Worm (Caenorhabditis elegans) whole organism, midembryonic: ENCODE measurements around the gene snr-6.
A peak's percentile ranks its signal among the peaks of the same experiment; 100 is the strongest.

Experiments used
- T22C8.4 ChIP-seq: fragments of 200-800 bp; sonication (Bioruptor generic); IDR thresholded peaks from 2 replicates; pipeline ENCODE4 v1.3.6; 2022; ENCODE audit warnings: missing genetic modification characterization, missing compliant biosample characterization
- cog-1 ChIP-seq: sonication (generic microtip); optimal IDR thresholded peaks from 2 replicates; lab custom pipeline; 2016; ENCODE audit warnings: missing genetic modification characterization, missing compliant biosample characterization
- flt-1 ChIP-seq: fragments of 200-800 bp; sonication (Bioruptor generic); IDR thresholded peaks from 2 replicates; pipeline ENCODE4 v1.3.6; 2022; ENCODE audit warnings: missing genetic modification characterization, missing compliant biosample characterization
- klf-2 ChIP-seq: fragments of 200-800 bp; sonication (Bioruptor generic); conservative IDR thresholded peaks from 2 replicates; pipeline ENCODE4 v1.3.6; 2022; ENCODE audit warnings: missing genetic modification reagents, missing genetic modification characterization, missing compliant biosample characterization
- med-1 ChIP-seq: sonication (generic microtip); optimal IDR thresholded peaks from 2 replicates; lab custom pipeline; 2017; ENCODE audit warnings: missing genetic modification characterization, mild to moderate bottlenecking, missing compliant biosample characterization, antibody characterized with exemption, missing genetic modification reagents; ENCODE audit not compliant: insufficient read depth
- ref-1 ChIP-seq: fragments of 200-800 bp; sonication (Bioruptor generic); conservative IDR thresholded peaks from 2 replicates; pipeline ENCODE4 v1.3.6; 2022; ENCODE audit warnings: missing genetic modification reagents, missing genetic modification characterization, missing compliant biosample characterization
- tab-1 ChIP-seq: fragments of 200-800 bp; sonication (Bioruptor generic); IDR thresholded peaks from 2 replicates; pipeline ENCODE4 v1.3.6; 2022; ENCODE audit warnings: missing genetic modification characterization, missing compliant biosample characterization
- ztf-23 ChIP-seq: fragments of 200-800 bp; sonication (Bioruptor generic); IDR thresholded peaks from 2 replicates; pipeline ENCODE4 v1.3.6; 2022; ENCODE audit warnings: missing genetic modification reagents, missing genetic modification characterization, missing compliant biosample characterization
- ztf-29 ChIP-seq: fragments of 200-800 bp; sonication (Bioruptor generic); IDR thresholded peaks from 2 replicates; pipeline ENCODE4 v1.3.6; 2022; ENCODE audit warnings: missing genetic modification reagents, missing genetic modification characterization, missing compliant biosample characterization

The snr-6 gene

DNA sequence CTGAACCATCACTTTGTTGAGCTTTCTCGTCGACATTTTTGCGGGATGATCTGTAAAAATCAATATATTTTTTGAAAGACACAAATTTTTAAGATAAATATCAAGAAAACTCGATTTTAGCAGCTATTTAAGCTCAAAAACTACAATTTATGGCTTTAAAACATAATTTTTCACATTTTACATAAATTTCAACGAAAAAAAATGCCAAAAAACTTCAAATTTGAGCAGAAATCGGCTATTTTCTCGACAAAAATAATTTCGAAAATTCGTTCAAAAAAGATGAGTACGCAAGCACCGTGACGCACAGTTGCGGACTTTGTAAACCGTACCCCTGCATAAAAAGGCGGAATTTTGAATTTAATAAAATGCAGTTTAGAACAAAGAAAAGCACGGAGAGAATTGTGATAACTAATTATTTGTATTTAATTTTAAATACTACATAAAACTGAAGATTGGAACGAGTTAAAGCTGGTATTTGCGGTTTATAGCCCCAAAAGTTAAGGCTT, at the start of gene snr-6:
Gene snr-6 (minus strand): TSS at position 51 of the 506 bp plus-strand sequence.
- peak; percentile 38 for TF ChIP-seq cog-1 (tag; lab: Kevin White, UChicago)
- no peak for TF ChIP-seq tab-1 (GFP tag; lab: Robert Waterston, UW)

DNA sequence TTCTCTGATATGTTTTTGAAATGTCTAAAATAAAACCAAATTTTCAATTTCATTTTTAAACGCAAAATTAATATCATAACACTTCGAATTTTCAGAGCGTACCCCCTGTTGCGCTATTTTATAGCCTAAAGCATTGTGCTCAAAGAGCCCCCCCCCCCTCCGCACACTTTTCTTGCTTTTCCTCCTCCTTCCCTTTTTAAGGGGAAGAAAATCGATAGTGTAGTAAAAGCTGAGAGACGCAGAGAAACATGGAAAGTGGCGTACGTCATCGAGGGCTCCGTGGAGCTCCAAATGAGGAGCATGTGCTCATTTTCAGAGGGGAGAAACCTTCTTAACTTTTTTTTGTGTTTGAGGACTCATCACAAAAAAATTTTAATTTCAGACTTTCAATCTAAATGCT, 43.1 kb upstream of the snr-6 start, which contains the start of gene cccp-1:
Gene cccp-1 (plus strand): TSS at position 377 of the 400 bp plus-strand sequence.
- TF ChIP-seq ref-1 (GFP tag; lab: Robert Waterston, UW) (no peak), med-1 (GFP tag; lab: Kevin White, UChicago) (no peak), ztf-23 (GFP tag; lab: Robert Waterston, UW) (0 out of 2 replicates have a peak, but pooled peaks have one; percentile 6), ztf-29 (no peak), tab-1 (GFP tag; lab: Robert Waterston, UW) (no peak), cog-1 (tag; lab: Kevin White, UChicago) (no peak), T22C8.4 (GFP tag; lab: Robert Waterston, UW) (peak; percentile 77; the same call in 1 of the 2 replicates), flt-1 (GFP tag; lab: Robert Waterston, UW) (no peak), klf-2 (GFP tag; lab: Robert Waterston, UW) (no peak)

DNA sequence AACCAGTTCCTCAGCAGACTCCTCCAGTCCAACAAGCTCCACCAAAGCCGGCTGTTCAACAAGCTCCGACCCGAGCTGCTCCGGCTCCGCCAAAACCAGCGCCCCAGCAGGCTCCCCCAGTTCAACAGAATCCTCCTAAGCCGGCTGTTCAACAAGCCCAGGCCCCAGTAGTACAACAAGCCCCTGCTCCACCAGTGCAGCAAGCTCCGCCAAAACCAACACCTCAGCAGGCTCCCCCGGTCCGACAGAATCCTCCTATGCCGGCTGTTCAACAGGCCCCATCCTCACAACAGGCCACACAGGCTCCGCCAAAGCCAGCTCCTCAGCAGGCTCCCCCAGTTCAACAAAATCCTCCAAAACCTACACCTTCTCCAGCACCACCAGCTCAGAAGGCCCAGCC, 41.2 kb upstream of the snr-6 start:
- TF ChIP-seq klf-2 (GFP tag; lab: Robert Waterston, UW) (no peak), med-1 (GFP tag; lab: Kevin White, UChicago) (no peak), cog-1 (tag; lab: Kevin White, UChicago) (no peak), ztf-23 (GFP tag; lab: Robert Waterston, UW) (no peak)

DNA sequence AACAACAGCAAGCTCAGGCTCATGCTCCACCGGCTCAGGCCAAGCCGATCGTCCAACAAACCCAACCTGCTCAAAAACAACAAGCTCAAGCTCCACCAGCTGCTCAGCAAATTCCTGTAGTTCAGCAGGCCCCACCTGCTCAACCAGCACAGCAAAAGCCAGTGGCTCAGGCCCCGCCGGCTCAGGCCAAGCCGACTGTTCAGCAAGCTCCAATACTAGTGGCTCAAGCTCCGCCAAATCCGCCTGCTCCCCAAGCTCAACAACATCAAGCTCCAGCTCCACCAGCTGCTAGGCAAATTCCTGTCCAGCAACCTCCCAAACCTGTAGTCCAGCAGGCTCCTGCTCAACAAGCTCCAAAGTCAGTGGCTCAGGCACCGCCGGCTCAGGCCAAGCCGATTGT, 40.4 kb upstream of the snr-6 start:
- TF ChIP-seq tab-1 (GFP tag; lab: Robert Waterston, UW) = no peak
- TF ChIP-seq klf-2 (GFP tag; lab: Robert Waterston, UW) = no peak
- TF ChIP-seq cog-1 (tag; lab: Kevin White, UChicago) = no peak
- no peak for TF ChIP-seq ztf-29
- TF ChIP-seq flt-1 (GFP tag; lab: Robert Waterston, UW) = no peak
- TF ChIP-seq ztf-23 (GFP tag; lab: Robert Waterston, UW) = no peak
- no peak for TF ChIP-seq T22C8.4 (GFP tag; lab: Robert Waterston, UW)
- no peak for TF ChIP-seq ref-1 (GFP tag; lab: Robert Waterston, UW)
- TF ChIP-seq med-1 (GFP tag; lab: Kevin White, UChicago) = no peak

DNA sequence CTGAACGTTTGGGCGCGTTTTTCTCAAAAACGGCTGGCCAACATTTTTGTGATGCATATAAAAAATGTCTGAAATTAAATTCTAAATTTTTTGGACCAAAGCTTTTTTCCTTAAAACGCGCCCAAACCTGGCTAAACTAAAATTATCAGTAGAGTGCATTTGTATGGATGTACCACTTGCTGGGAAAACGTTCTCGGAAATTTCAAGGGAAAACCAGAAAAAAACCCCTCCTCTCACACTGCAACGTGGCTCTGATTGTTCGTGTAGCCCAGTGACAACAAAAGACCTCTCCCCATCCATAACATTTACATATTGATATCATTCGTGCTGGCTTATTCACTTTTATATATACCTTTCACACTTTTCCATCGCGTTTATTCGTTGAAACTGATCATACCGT, 39.4 kb upstream of the snr-6 start, which contains the start of gene Y49E10.29:
Gene Y49E10.29 (plus strand): TSS at position 301 of the 400 bp plus-strand sequence.
- no peak for TF ChIP-seq tab-1 (GFP tag; lab: Robert Waterston, UW)
- TF ChIP-seq ztf-23 (GFP tag; lab: Robert Waterston, UW) = no peak
- no peak for TF ChIP-seq med-1 (GFP tag; lab: Kevin White, UChicago)
- TF ChIP-seq flt-1 (GFP tag; lab: Robert Waterston, UW) = no peak
- TF ChIP-seq T22C8.4 (GFP tag; lab: Robert Waterston, UW) = no peak
- no peak for TF ChIP-seq klf-2 (GFP tag; lab: Robert Waterston, UW)
- no peak for TF ChIP-seq ref-1 (GFP tag; lab: Robert Waterston, UW)
- TF ChIP-seq cog-1 (tag; lab: Kevin White, UChicago) = no peak
- TF ChIP-seq ztf-29 = no peak

DNA sequence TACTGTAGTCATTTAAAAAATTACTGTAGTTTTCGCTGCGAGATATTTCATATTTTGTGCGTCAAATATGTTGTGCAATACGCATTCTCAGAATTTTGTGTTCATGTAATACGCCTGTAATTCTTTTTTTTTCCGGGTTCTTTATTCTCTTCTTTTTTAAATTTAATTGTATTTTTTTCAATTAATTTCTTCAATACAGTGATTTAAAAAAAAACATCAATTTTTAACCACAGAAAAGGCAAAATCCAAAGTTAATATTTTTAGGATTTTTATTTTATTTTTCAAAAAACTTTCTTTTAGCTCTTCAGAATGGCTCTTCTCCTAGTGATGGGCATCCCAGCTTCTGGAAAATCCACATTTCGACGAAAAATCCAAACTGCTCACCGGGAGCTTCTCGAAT, 36.9 kb upstream of the snr-6 start, which contains the start of gene pstk-1:
Gene pstk-1 (plus strand): TSS at position 301 of the 400 bp plus-strand sequence.
- TF ChIP-seq flt-1 (GFP tag; lab: Robert Waterston, UW) (no peak), med-1 (GFP tag; lab: Kevin White, UChicago) (no peak), ztf-23 (GFP tag; lab: Robert Waterston, UW) (no peak), ref-1 (GFP tag; lab: Robert Waterston, UW) (no peak), klf-2 (GFP tag; lab: Robert Waterston, UW) (no peak), T22C8.4 (GFP tag; lab: Robert Waterston, UW) (no peak)

DNA sequence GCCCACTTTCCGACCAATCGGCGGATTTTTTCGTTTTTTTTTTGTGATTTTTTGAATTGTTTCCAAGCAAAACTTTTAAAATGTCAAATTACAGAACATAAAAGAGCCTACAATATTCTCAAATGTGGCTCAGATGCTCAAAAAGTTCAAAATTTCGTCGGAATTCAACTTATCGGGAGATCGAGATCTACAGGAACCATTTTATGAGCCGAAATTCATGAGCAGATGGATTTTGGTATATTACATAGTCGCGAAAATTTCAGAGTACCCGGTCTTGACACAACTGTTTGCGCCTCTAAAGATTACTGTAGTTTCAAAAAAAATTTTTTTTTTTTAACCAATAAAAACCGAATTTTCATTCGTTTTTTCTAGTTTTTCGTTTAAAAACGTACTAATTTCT, 29.5 kb upstream of the snr-6 start:
- TF ChIP-seq cog-1 (tag; lab: Kevin White, UChicago) = no peak
- TF ChIP-seq flt-1 (GFP tag; lab: Robert Waterston, UW) = no peak
- no peak for TF ChIP-seq med-1 (GFP tag; lab: Kevin White, UChicago)
- TF ChIP-seq tab-1 (GFP tag; lab: Robert Waterston, UW) = no peak

DNA sequence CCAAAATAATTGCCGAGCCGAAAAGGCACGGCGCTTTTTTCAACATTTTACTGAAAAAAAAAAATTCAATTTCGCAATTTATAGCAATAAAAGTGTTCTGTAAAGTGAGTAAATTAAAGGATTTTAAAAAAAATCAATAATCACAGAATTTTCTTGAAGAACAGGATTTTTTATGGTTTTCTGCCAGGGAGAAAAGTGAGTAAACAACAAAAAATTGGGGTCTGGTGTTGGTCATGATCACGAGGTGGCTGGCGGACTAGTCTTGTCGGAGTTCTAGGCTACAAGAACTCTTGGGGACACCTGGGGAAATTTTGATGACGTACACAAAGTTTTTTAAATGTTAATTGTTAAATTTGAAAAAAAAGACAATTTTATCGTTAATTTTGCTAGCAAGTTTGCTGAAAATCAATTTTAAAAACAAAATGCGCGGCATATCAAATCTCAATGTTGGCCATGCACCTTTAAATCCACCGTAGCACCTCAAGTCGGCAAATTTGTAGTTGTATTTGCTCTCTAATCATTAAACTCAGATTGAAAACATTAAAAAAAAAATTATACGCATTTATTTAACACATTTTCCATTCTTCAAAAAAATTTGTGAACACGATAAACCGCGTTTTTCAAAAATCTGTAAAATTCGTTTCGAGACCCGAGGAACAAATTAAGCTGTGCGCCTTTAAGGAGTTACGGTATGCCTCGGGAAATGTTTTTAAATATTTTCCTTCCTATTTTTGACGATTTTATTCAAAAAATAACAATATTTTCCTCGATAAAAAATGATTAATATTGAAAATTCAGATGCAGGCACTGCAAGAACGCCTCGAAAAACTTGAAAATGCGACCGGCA, 27.6 kb upstream of the snr-6 start, which contains the start of the genes scav-3 and Y49E10.21:
Gene scav-3 (minus strand): TSS at position 50 of the 847 bp plus-strand sequence.
Gene Y49E10.21 (plus strand): TSS at position 797 of the 847 bp plus-strand sequence.
- TF ChIP-seq klf-2 (GFP tag; lab: Robert Waterston, UW) (no peak), ztf-23 (GFP tag; lab: Robert Waterston, UW) (no peak), ztf-29 (no peak), flt-1 (GFP tag; lab: Robert Waterston, UW) (no peak), cog-1 (tag; lab: Kevin White, UChicago) (no peak), tab-1 (GFP tag; lab: Robert Waterston, UW) (no peak), T22C8.4 (GFP tag; lab: Robert Waterston, UW) (no peak), med-1 (GFP tag; lab: Kevin White, UChicago) (no peak), ref-1 (GFP tag; lab: Robert Waterston, UW) (no peak)
